Worm (Caenorhabditis elegans) whole organism, mixed stage, embryonic: ENCODE results near the gene scyl-1.

Experiments used
- bed-3 ChIP-seq: fragments of 200-800 bp; sonication (Bioruptor generic); optimal IDR thresholded peaks from 3 replicates; lab custom pipeline; 2018; ENCODE audit warnings: mild to moderate bottlenecking, missing genetic modification characterization, moderate library complexity, missing compliant biosample characterization
- blmp-1 ChIP-seq: fragments of 150-350 bp; optimal IDR thresholded peaks from 2 replicates; lab custom pipeline; 2014; ENCODE audit warnings: missing biosample characterization, missing genetic modification characterization
- cnd-1 ChIP-seq: fragments of 200-800 bp; sonication (Bioruptor generic); optimal IDR thresholded peaks from 2 replicates; lab custom pipeline; 2018; ENCODE audit warnings: mild to moderate bottlenecking, missing genetic modification characterization, missing compliant biosample characterization
- ham-2 ChIP-seq: fragments of 200-800 bp; sonication (Bioruptor generic); optimal IDR thresholded peaks from 2 replicates; lab custom pipeline; 2018; ENCODE audit warnings: mild to moderate bottlenecking, missing genetic modification characterization, missing compliant biosample characterization
- nhr-237 ChIP-seq: fragments of 150-350 bp; optimal IDR thresholded peaks from 2 replicates; lab custom pipeline; 2014; ENCODE audit warnings: missing biosample characterization, missing genetic modification characterization
- nhr-28 ChIP-seq: fragments of 150-350 bp; optimal IDR thresholded peaks from 2 replicates; lab custom pipeline; 2014; ENCODE audit warnings: missing biosample characterization, missing genetic modification characterization
- pha-4 ChIP-seq: fragments of 150-350 bp; optimal IDR thresholded peaks from 2 replicates; lab custom pipeline; 2018; ENCODE audit warnings: missing biosample characterization, missing genetic modification reagents, missing genetic modification characterization
- snpc-4 ChIP-seq: fragments of 150-350 bp; optimal IDR thresholded peaks from 2 replicates; lab custom pipeline; 2014; ENCODE audit warnings: missing biosample characterization, missing genetic modification characterization
- unc-62 ChIP-seq: fragments of 150-350 bp; optimal IDR thresholded peaks from 2 replicates; lab custom pipeline; 2014; ENCODE audit warnings: missing biosample characterization, missing genetic modification reagents, missing genetic modification characterization
- zip-8 ChIP-seq: fragments of 150-350 bp; optimal IDR thresholded peaks from 2 replicates; lab custom pipeline; 2014; ENCODE audit warnings: missing biosample characterization, missing genetic modification characterization
- ztf-11 ChIP-seq: fragments of 150-350 bp; optimal IDR thresholded peaks from 2 replicates; lab custom pipeline; 2014; ENCODE audit warnings: missing biosample characterization, missing genetic modification characterization

- no peak for TF ChIP-seq bed-3
- TF ChIP-seq pha-4 (tag; lab: Kevin White, UChicago) = no peak
- TF ChIP-seq nhr-237 = no peak
- no peak for TF ChIP-seq blmp-1 (tag; lab: Kevin White, UChicago)
- no peak for TF ChIP-seq zip-8
- TF ChIP-seq snpc-4 = no peak
- no peak for TF ChIP-seq ztf-11
- TF ChIP-seq cnd-1 (tag; lab: Kevin White, UChicago) = no peak
- TF ChIP-seq unc-62 (GFP tag; lab: Kevin White, UChicago) = no peak
- no peak for TF ChIP-seq nhr-28 (tag; lab: Kevin White, UChicago)
- no peak for TF ChIP-seq ham-2 (GFP tag; lab: Kevin White, UChicago)
Measured at ce11 chrV:12997422-12997821, 44.1 kb downstream of the scyl-1 start, which contains the start of gene far-3.
